Fruit fly (Drosophila melanogaster): ENCODE results near the gene Cpr64Aa.
A peak's percentile ranks its signal among the peaks of the same experiment; 100 is the strongest.

Gene Cpr64Aa

dm6 chr3L:4242428-4242827, 33.5 kb upstream of the Cpr64Aa start, which contains the start of gene pav (continued):
- TF ChIP-seq az2 (GFP tag; optimal IDR thresholded peaks at IDR 0.05) (peak; percentile 1), CG6765 (GFP tag; optimal IDR thresholded peaks at IDR 0.05) (no peak), en (GFP tag; optimal IDR thresholded peaks at IDR 0.05) (no peak), CG11085 (GFP tag; IDR thresholded peaks at IDR 0.05) (0 out of 2 replicates have a peak, but pooled peaks have one; percentile 11), zfh2 (GFP tag; optimal IDR thresholded peaks at IDR 0.05) (no peak), CG17328 (GFP tag; IDR thresholded peaks at IDR 0.05) (no peak), dysf (GFP tag; IDR thresholded peaks at IDR 0.05) (peak; percentile 70; the same call in 2 of the 3 replicates), so (GFP tag; IDR thresholded peaks at IDR 0.05) (peak; percentile 47; the same call in 1 of the 3 replicates), dati (GFP tag; IDR thresholded peaks at IDR 0.05) (no peak), Drgx (GFP tag; IDR thresholded peaks at IDR 0.05) (peak; percentile 54), CG11560 (tag; IDR thresholded peaks at IDR 0.05) (no peak), Abd-B (GFP tag; optimal IDR thresholded peaks at IDR 0.05) (peak; percentile 4), row (GFP tag; IDR thresholded peaks at IDR 0.05) (peak; percentile 82), CG18011 (GFP tag; optimal IDR thresholded peaks at IDR 0.05) (no peak), Ptx1 (GFP tag; IDR thresholded peaks at IDR 0.05) (peak; percentile 44; the same call in 1 of the 2 replicates), CG10565 (GFP tag; optimal IDR thresholded peaks at IDR 0.05) (no peak), Ravus (GFP tag; IDR thresholded peaks at IDR 0.05) (no peak), PHDP (tag; optimal IDR thresholded peaks at IDR 0.05) (no peak), eyg (GFP tag; optimal IDR thresholded peaks at IDR 0.05) (no peak), unpg (GFP tag; optimal IDR thresholded peaks at IDR 0.05) (no peak), CG8765 (GFP tag; IDR thresholded peaks at IDR 0.05) (no peak), z (GFP tag; IDR thresholded peaks at IDR 0.05) (no peak), CG1832 (GFP tag; optimal IDR thresholded peaks at IDR 0.05) (no peak), Xbp1 (GFP tag; optimal IDR thresholded peaks at IDR 0.05) (peak; percentile 40), bsh (GFP tag; optimal IDR thresholded peaks at IDR 0.05) (peak in 1 of 2 experiments; percentile 41), stwl (tag; optimal IDR thresholded peaks at IDR 0.05) (peak; percentile 39), CG12391 (tag; optimal IDR thresholded peaks at IDR 0.05) (peak; percentile 73), CG8281 (tag; optimal IDR thresholded peaks at IDR 0.05) (no peak), Bteb2 (GFP tag; optimal IDR thresholded peaks at IDR 0.05) (no peak), Doc2 (GFP tag; IDR thresholded peaks at IDR 0.05) (no peak), GATAe (GFP tag; conservative IDR thresholded peaks at IDR 0.05) (no peak), CG30403 (GFP tag; optimal IDR thresholded peaks at IDR 0.05) (peak; percentile 54), br (optimal IDR thresholded peaks at IDR 0.05) (no peak), bowl (GFP tag; IDR thresholded peaks at IDR 0.05) (no peak), Fer2 (tag; optimal IDR thresholded peaks at IDR 0.05) (no peak), ac (GFP tag; optimal IDR thresholded peaks at IDR 0.05) (no peak), CG10959 (GFP tag; IDR thresholded peaks at IDR 0.05) (no peak), sisA (GFP tag; IDR thresholded peaks at IDR 0.05) (0 out of 2 replicates have a peak, but pooled peaks have one; percentile 33), Bgb (GFP tag; IDR thresholded peaks at IDR 0.05; ENCODE audit: partially characterized antibody) (no peak), ato (GFP tag; IDR thresholded peaks at IDR 0.05; ENCODE audit: partially characterized antibody) (no peak), CG6791 (GFP tag; IDR thresholded peaks at IDR 0.05; ENCODE audit: partially characterized antibody) (no peak), CG9876 (GFP tag; optimal IDR thresholded peaks at IDR 0.05) (no peak), ssp (GFP tag; IDR thresholded peaks at IDR 0.05) (no peak), chinmo (GFP tag; IDR thresholded peaks at IDR 0.05; ENCODE audit: partially characterized antibody) (no peak), hth (optimal IDR thresholded peaks at IDR 0.05) (no peak), emc (GFP tag; optimal IDR thresholded peaks at IDR 0.05) (no peak), CG8924 (tag; optimal IDR thresholded peaks at IDR 0.05) (peak; percentile 66), CG9817 (tag; optimal IDR thresholded peaks at IDR 0.05) (peak; percentile 50), lab (GFP tag; optimal IDR thresholded peaks at IDR 0.05) (no peak), slp2 (GFP tag; optimal IDR thresholded peaks at IDR 0.05) (no peak), gce (GFP tag; IDR thresholded peaks at IDR 0.05) (no peak), CG16863 (GFP tag; optimal IDR thresholded peaks at IDR 0.05) (no peak)

Measured in whole organism, embryonic.